Worm (Caenorhabditis elegans) whole organism, young adult: Measurements from ENCODE around the gene rfp-1.

Experiments used
- B0019.2 ChIP-seq: fragments of 200-800 bp; sonication (Bioruptor generic); conservative IDR thresholded peaks from 2 replicates; pipeline ENCODE4 v1.3.6; 2022; ENCODE audit warnings: missing genetic modification reagents, missing genetic modification characterization, missing compliant biosample characterization
- B0261.1 ChIP-seq: sonication (generic microtip); optimal IDR thresholded peaks from 2 replicates; lab custom pipeline; 2016; ENCODE audit warnings: mild to moderate bottlenecking, missing genetic modification characterization, moderate library complexity, missing compliant biosample characterization
- D2030.7 ChIP-seq: fragments of 200-800 bp; sonication (Bioruptor generic); IDR thresholded peaks from 2 replicates; pipeline ENCODE4 v1.3.6; 2022; ENCODE audit warnings: missing genetic modification reagents, missing genetic modification characterization, missing compliant biosample characterization
- F33H1.4 ChIP-seq: fragments of 200-800 bp; sonication (Bioruptor generic); IDR thresholded peaks from 2 replicates; pipeline ENCODE4 v1.3.6; 2022; ENCODE audit warnings: missing genetic modification reagents, missing genetic modification characterization, missing compliant biosample characterization
- F37B4.10 ChIP-seq: fragments of 200-800 bp; sonication (Bioruptor generic); IDR thresholded peaks from 2 replicates; pipeline ENCODE4 v1.3.6; 2022; ENCODE audit warnings: missing genetic modification characterization, missing compliant biosample characterization
- F39B2.1 ChIP-seq: fragments of 200-800 bp; sonication (Bioruptor generic); IDR thresholded peaks from 2 replicates; pipeline ENCODE4 v1.3.6; 2022; ENCODE audit warnings: missing genetic modification reagents, missing genetic modification characterization, missing compliant biosample characterization
- F57C9.4 ChIP-seq: sonication (generic microtip); optimal IDR thresholded peaks from 2 replicates; lab custom pipeline; 2017; ENCODE audit warnings: mild to moderate bottlenecking, missing genetic modification characterization, missing compliant biosample characterization
- K11D2.4 ChIP-seq: fragments of 200-800 bp; sonication (Bioruptor generic); IDR thresholded peaks from 2 replicates; pipeline ENCODE4 v1.3.6; 2022; ENCODE audit warnings: missing genetic modification reagents, missing genetic modification characterization, missing compliant biosample characterization
- K12H6.12 ChIP-seq: fragments of 200-800 bp; sonication (Bioruptor generic); optimal IDR thresholded peaks from 2 replicates; lab custom pipeline; 2018; ENCODE audit warnings: mild to moderate bottlenecking, missing genetic modification characterization, missing compliant biosample characterization
- T07F8.4 ChIP-seq: sonication (generic microtip); optimal IDR thresholded peaks from 2 replicates; lab custom pipeline; 2016; ENCODE audit warnings: mild to moderate bottlenecking, missing genetic modification characterization, moderate library complexity, missing compliant biosample characterization
- Y53G8AR.9 ChIP-seq: fragments of 200-800 bp; sonication (Bioruptor generic); conservative IDR thresholded peaks from 2 replicates; pipeline ENCODE4 v1.3.6; 2022; ENCODE audit warnings: missing genetic modification reagents, missing genetic modification characterization, missing compliant biosample characterization
- Y56A3A.18 ChIP-seq: fragments of 200-800 bp; sonication (Bioruptor generic); IDR thresholded peaks from 2 replicates; pipeline ENCODE4 v1.3.6; 2022; ENCODE audit warnings: missing genetic modification reagents, missing genetic modification characterization, missing compliant biosample characterization
- Y79H2A.3 ChIP-seq: fragments of 200-800 bp; sonication (Bioruptor generic); conservative IDR thresholded peaks from 2 replicates; pipeline ENCODE4 v1.3.6; 2022; ENCODE audit warnings: missing genetic modification reagents, missing genetic modification characterization, missing compliant biosample characterization
- ama-1 ChIP-seq, 3 experiments: fragments of 150-350 bp in 1 of 3; sonication (generic microtip) in 2 of 3; optimal IDR thresholded peaks; 2 replicates each; lab custom pipeline; 2014 to 2018; ENCODE audit warnings: missing biosample characterization in 2 of 3, missing genetic modification characterization in 2 of 3, missing genetic modification reagents in 2 of 3
- attf-5 ChIP-seq: fragments of 200-800 bp; sonication (Bioruptor generic); optimal IDR thresholded peaks from 2 replicates; lab custom pipeline; 2018; ENCODE audit warnings: mild to moderate bottlenecking, missing genetic modification characterization, missing compliant biosample characterization
- bed-2 ChIP-seq: fragments of 200-800 bp; sonication (Bioruptor generic); IDR thresholded peaks from 2 replicates; pipeline ENCODE4 v1.3.6; 2022; ENCODE audit warnings: missing genetic modification reagents, missing genetic modification characterization, missing compliant biosample characterization
- ccch-3 ChIP-seq: fragments of 200-800 bp; sonication (Bioruptor generic); optimal IDR thresholded peaks from 2 replicates; lab custom pipeline; 2018; ENCODE audit warnings: mild to moderate bottlenecking, missing genetic modification characterization, missing compliant biosample characterization
- cebp-1 ChIP-seq, 2 experiments: fragments of 200-800 bp in 1 of 2; sonication (Bioruptor generic) in 1 of 2; sonication (generic microtip) in 1 of 2; IDR thresholded peaks in 1 of 2; optimal IDR thresholded peaks in 1 of 2; 2 replicates each; pipeline versions ENCODE4 v1.3.6 to Lab custom; 2017 to 2022; ENCODE audit warnings: missing compliant biosample characterization in 2 of 2, missing genetic modification characterization in 2 of 2, mild to moderate bottlenecking in 1 of 2, missing genetic modification reagents in 1 of 2, moderate library complexity in 1 of 2
- cebp-2 ChIP-seq: fragments of 200-800 bp; sonication (Bioruptor generic); IDR thresholded peaks from 2 replicates; pipeline ENCODE4 v1.3.6; 2022; ENCODE audit warnings: missing genetic modification characterization, missing compliant biosample characterization
- ceh-27 ChIP-seq: fragments of 200-800 bp; sonication (Bioruptor generic); optimal IDR thresholded peaks from 2 replicates; lab custom pipeline; 2018; ENCODE audit warnings: mild to moderate bottlenecking, missing genetic modification characterization, moderate library complexity, missing compliant biosample characterization
- ceh-40 ChIP-seq: fragments of 200-800 bp; sonication (Bioruptor generic); IDR thresholded peaks from 2 replicates; pipeline ENCODE4 v1.3.6; 2022; ENCODE audit warnings: missing genetic modification characterization, missing compliant biosample characterization
- ceh-58 ChIP-seq: fragments of 200-800 bp; sonication (Bioruptor generic); IDR thresholded peaks from 2 replicates; pipeline ENCODE4 v1.3.6; 2022; ENCODE audit warnings: missing genetic modification characterization, missing compliant biosample characterization
- ceh-91 ChIP-seq: fragments of 200-800 bp; sonication (Bioruptor generic); IDR thresholded peaks from 2 replicates; pipeline ENCODE4 v1.3.6; 2022; ENCODE audit warnings: missing genetic modification reagents, missing genetic modification characterization, missing compliant biosample characterization
- chd-7 ChIP-seq: sonication (generic microtip); optimal IDR thresholded peaks from 2 replicates; lab custom pipeline; 2016; ENCODE audit warnings: mild to moderate bottlenecking, missing genetic modification characterization, moderate library complexity, missing compliant biosample characterization
- die-1 ChIP-seq: sonication (generic microtip); optimal IDR thresholded peaks from 2 replicates; lab custom pipeline; 2016; ENCODE audit warnings: missing genotype, mild to moderate bottlenecking, missing genetic modification characterization, missing compliant biosample characterization
- dox-1 ChIP-seq: fragments of 200-800 bp; sonication (Bioruptor generic); IDR thresholded peaks from 2 replicates; pipeline ENCODE4 v1.3.6; 2022; ENCODE audit warnings: missing genetic modification reagents, missing genetic modification characterization, missing compliant biosample characterization
- dpl-1 ChIP-seq: fragments of 150-350 bp; optimal IDR thresholded peaks from 2 replicates; lab custom pipeline; 2014; ENCODE audit warnings: missing biosample characterization, missing genetic modification reagents, missing genetic modification characterization
- efl-1 ChIP-seq: fragments of 150-350 bp; optimal IDR thresholded peaks from 2 replicates; lab custom pipeline; 2014; ENCODE audit warnings: missing biosample characterization, missing genetic modification reagents, missing genetic modification characterization
- egl-18 ChIP-seq: fragments of 200-800 bp; sonication (Bioruptor generic); IDR thresholded peaks from 2 replicates; pipeline ENCODE4 v1.3.6; 2022; ENCODE audit warnings: missing genetic modification reagents, missing genetic modification characterization, missing compliant biosample characterization
- hlh-12 ChIP-seq: sonication (generic microtip); optimal IDR thresholded peaks from 2 replicates; lab custom pipeline; 2016; ENCODE audit warnings: missing genetic modification characterization, missing compliant biosample characterization
- hlh-26 ChIP-seq: fragments of 200-800 bp; sonication (Bioruptor generic); conservative IDR thresholded peaks from 2 replicates; pipeline ENCODE4 v1.3.6; 2022; ENCODE audit warnings: missing genetic modification reagents, missing genetic modification characterization, missing compliant biosample characterization
- hmg-20 ChIP-seq: fragments of 200-800 bp; sonication (Bioruptor generic); IDR thresholded peaks from 2 replicates; pipeline ENCODE4 v1.3.6; 2022; ENCODE audit warnings: missing genetic modification reagents, missing genetic modification characterization, missing compliant biosample characterization
- hsf-1 ChIP-seq: fragments of 200-800 bp; sonication (Bioruptor generic); IDR thresholded peaks from 2 replicates; pipeline ENCODE4 v1.3.6; 2022; ENCODE audit warnings: missing genetic modification reagents, missing genetic modification characterization, missing compliant biosample characterization
- lin-40 ChIP-seq: sonication (generic microtip); optimal IDR thresholded peaks from 2 replicates; lab custom pipeline; 2016; ENCODE audit warnings: missing genetic modification characterization, mild to moderate bottlenecking, missing compliant biosample characterization, missing genotype, missing genetic modification reagents
- lin-54 ChIP-seq: fragments of 200-800 bp; sonication (Bioruptor generic); optimal IDR thresholded peaks from 2 replicates; lab custom pipeline; 2018; ENCODE audit warnings: mild to moderate bottlenecking, missing genetic modification characterization, missing compliant biosample characterization
- lir-1 ChIP-seq: fragments of 200-800 bp; sonication (Bioruptor generic); conservative IDR thresholded peaks from 2 replicates; pipeline ENCODE4 v1.3.6; 2022; ENCODE audit warnings: missing genetic modification reagents, missing genetic modification characterization, missing compliant biosample characterization
- lsl-1 ChIP-seq: fragments of 200-800 bp; sonication (Bioruptor generic); optimal IDR thresholded peaks from 2 replicates; lab custom pipeline; 2018; ENCODE audit warnings: mild to moderate bottlenecking, missing genetic modification characterization, moderate library complexity, missing compliant biosample characterization
- madf-6 ChIP-seq: fragments of 200-800 bp; sonication (Bioruptor generic); IDR thresholded peaks from 2 replicates; pipeline ENCODE4 v1.3.6; 2022; ENCODE audit warnings: missing genetic modification reagents, missing genetic modification characterization, missing compliant biosample characterization
- madf-8 ChIP-seq: fragments of 200-800 bp; sonication (Bioruptor generic); conservative IDR thresholded peaks from 2 replicates; pipeline ENCODE4 v1.3.6; 2022; ENCODE audit warnings: missing genetic modification reagents, missing genetic modification characterization, missing compliant biosample characterization
- mcd-1 ChIP-seq: fragments of 200-800 bp; sonication (Bioruptor generic); IDR thresholded peaks from 2 replicates; pipeline ENCODE4 v1.3.6; 2022; ENCODE audit warnings: missing genetic modification reagents, missing genetic modification characterization, missing compliant biosample characterization
- mes-4 ChIP-seq: sonication (generic microtip); optimal IDR thresholded peaks from 2 replicates; lab custom pipeline; 2016; ENCODE audit warnings: missing genotype, missing genetic modification characterization, missing compliant biosample characterization
- nhr-120 ChIP-seq: fragments of 200-800 bp; sonication (Bioruptor generic); IDR thresholded peaks from 2 replicates; pipeline ENCODE4 v1.3.6; 2022; ENCODE audit warnings: missing genetic modification characterization, missing compliant biosample characterization
- nhr-80 ChIP-seq: sonication (generic microtip); optimal IDR thresholded peaks from 2 replicates; lab custom pipeline; 2016; ENCODE audit warnings: missing genetic modification characterization, missing compliant biosample characterization
- snpc-1.3 ChIP-seq: sonication (generic microtip); optimal IDR thresholded peaks from 2 replicates; lab custom pipeline; 2017; ENCODE audit warnings: missing genetic modification characterization, mild to moderate bottlenecking, missing compliant biosample characterization, antibody characterized with exemption, moderate library complexity, missing genotype, missing genetic modification reagents; ENCODE audit not compliant: insufficient read depth
- snpc-3.4 ChIP-seq: sonication (generic microtip); optimal IDR thresholded peaks from 2 replicates; lab custom pipeline; 2017; ENCODE audit warnings: missing genetic modification characterization, mild to moderate bottlenecking, missing compliant biosample characterization, antibody characterized with exemption, moderate library complexity, missing genotype, missing genetic modification reagents
- xnd-1 ChIP-seq: sonication (generic microtip); optimal IDR thresholded peaks from 2 replicates; lab custom pipeline; 2016; ENCODE audit warnings: missing genotype, missing genetic modification reagents, missing genetic modification characterization, missing compliant biosample characterization
- zfh-2 ChIP-seq: fragments of 200-800 bp; sonication (Bioruptor generic); conservative IDR thresholded peaks from 2 replicates; pipeline ENCODE4 v1.3.6; 2022; ENCODE audit warnings: missing genetic modification reagents, missing genetic modification characterization, missing compliant biosample characterization
- ztf-28 ChIP-seq: fragments of 200-800 bp; sonication (Bioruptor generic); IDR thresholded peaks from 2 replicates; pipeline ENCODE4 v1.3.6; 2022; ENCODE audit warnings: missing genetic modification reagents, missing genetic modification characterization, missing compliant biosample characterization

Gene rfp-1

ce11 chrIII:8355462-8355815 is 3.0 kb upstream of the rfp-1 start:
- TF ChIP-seq dpl-1 (GFP tag; lab: Kevin White, UChicago) (peak; percentile 73), cebp-2 (GFP tag; lab: Robert Waterston, UW) (no peak), hlh-12 (tag; lab: Kevin White, UChicago) (no peak), F33H1.4 (GFP tag; lab: Robert Waterston, UW) (peak; percentile 61), F57C9.4 (tag; lab: Kevin White, UChicago) (no peak), madf-8 (GFP tag; lab: Robert Waterston, UW) (peak; percentile 64), Y56A3A.18 (GFP tag; lab: Robert Waterston, UW) (no peak), ztf-28 (GFP tag; lab: Robert Waterston, UW) (no peak), bed-2 (GFP tag; lab: Robert Waterston, UW) (no peak), lir-1 (GFP tag; lab: Robert Waterston, UW) (no peak), B0261.1 (tag; lab: Kevin White, UChicago) (no peak), mes-4 (tag; lab: Kevin White, UChicago) (no peak), Y53G8AR.9 (GFP tag; lab: Robert Waterston, UW) (no peak), mcd-1 (GFP tag; lab: Robert Waterston, UW) (no peak), F37B4.10 (GFP tag; lab: Robert Waterston, UW) (no peak), chd-7 (tag; lab: Kevin White, UChicago) (no peak), ceh-40 (GFP tag; lab: Robert Waterston, UW) (no peak), ceh-91 (peak; percentile 58; the same call in 1 of the 2 replicates), nhr-120 (GFP tag; lab: Robert Waterston, UW) (no peak), xnd-1 (tag; lab: Kevin White, UChicago) (peak; percentile 15), B0019.2 (GFP tag; lab: Robert Waterston, UW) (peak; percentile 70), D2030.7 (GFP tag; lab: Robert Waterston, UW) (peak; percentile 67), egl-18 (GFP tag; lab: Robert Waterston, UW) (no peak), hsf-1 (GFP tag; lab: Robert Waterston, UW) (peak; percentile 96), lsl-1 (GFP tag; lab: Kevin White, UChicago) (peak; percentile 61), snpc-1.3 (tag; lab: Kevin White, UChicago) (no peak), T07F8.4 (tag; lab: Kevin White, UChicago) (no peak), efl-1 (peak; percentile 85), K11D2.4 (no peak), madf-6 (GFP tag; lab: Robert Waterston, UW) (peak; percentile 84), lin-40 (tag; lab: Kevin White, UChicago) (no peak), hmg-20 (no peak), lin-54 (GFP tag; lab: Kevin White, UChicago) (peak; percentile 9), attf-5 (GFP tag; lab: Kevin White, UChicago) (no peak), F39B2.1 (GFP tag; lab: Robert Waterston, UW) (no peak), Y79H2A.3 (GFP tag; lab: Robert Waterston, UW) (no peak), ceh-58 (GFP tag; lab: Robert Waterston, UW) (no peak)

DNA sequence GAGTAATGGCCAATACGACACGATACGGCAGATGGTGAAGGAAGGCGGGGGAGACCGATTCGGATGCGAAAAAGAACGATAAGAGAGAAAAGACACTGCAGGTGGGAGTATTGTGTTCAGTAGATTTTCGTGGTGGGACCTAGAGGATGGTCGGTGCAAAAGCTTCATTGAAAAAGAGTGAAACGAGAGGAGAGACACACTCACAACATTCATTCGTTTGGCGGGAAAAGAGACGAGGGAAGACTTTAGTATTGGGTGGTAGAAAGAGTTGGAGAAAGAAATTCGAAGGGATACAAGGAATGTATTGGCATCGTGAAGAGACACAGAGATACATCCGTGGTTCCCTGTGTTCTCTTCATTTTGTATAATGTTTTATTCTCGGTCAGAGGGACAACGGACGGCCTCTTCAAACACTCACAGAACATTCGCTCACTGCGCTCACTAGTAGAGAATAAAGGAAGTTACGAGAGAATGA is 2.0 kb upstream of the rfp-1 start:
- TF ChIP-seq zfh-2 (GFP tag; lab: Robert Waterston, UW) = peak; percentile 43; the same call in 1 of the 2 replicates
- TF ChIP-seq ccch-3 = no peak
- peak; percentile 78 for TF ChIP-seq nhr-80 (tag; lab: Kevin White, UChicago)
- peak; percentile 65 for TF ChIP-seq ceh-27 (GFP tag; lab: Kevin White, UChicago)
- peak; percentile 22 for TF ChIP-seq die-1 (tag; lab: Kevin White, UChicago)
- no peak for TF ChIP-seq hlh-26 (GFP tag; lab: Robert Waterston, UW)
- no peak for TF ChIP-seq cebp-1 (GFP tag; IDR thresholded peaks at IDR 0.05; lab: Robert Waterston, UW)
- peak; percentile 77 for TF ChIP-seq cebp-1 (tag; optimal IDR thresholded peaks at IDR 0.05; lab: Kevin White, UChicago)
- peak; percentile 73 for TF ChIP-seq K12H6.12 (tag; lab: Kevin White, UChicago)
- peak; percentile 59 for TF ChIP-seq dox-1 (GFP tag; lab: Robert Waterston, UW)
- TF ChIP-seq Y53G8AR.9 (GFP tag; lab: Robert Waterston, UW) = 0 out of 2 replicates have a peak, but pooled peaks have one; percentile 40
- TF ChIP-seq snpc-3.4 (tag; lab: Kevin White, UChicago) = peak; percentile 26
- TF ChIP-seq snpc-1.3 (tag; lab: Kevin White, UChicago) = peak; percentile 12
- TF ChIP-seq ama-1 (optimal IDR thresholded peaks at IDR 0.05; lab: Kevin White, UChicago) = peak; percentile 32
- TF ChIP-seq ama-1 (GFP tag; optimal IDR thresholded peaks at IDR 0.05; lab: Kevin White, UChicago) = no peak
